Worm (Caenorhabditis elegans) whole organism, L2 larva: ENCODE measurements around the gene Y116A8C.23.

Source experiments
- C34F6.9 ChIP-seq: fragments of 150-350 bp; optimal IDR thresholded peaks from 2 replicates; lab custom pipeline; 2014; ENCODE audit warnings: missing biosample characterization, missing genetic modification characterization
- R02D3.7 ChIP-seq: fragments of 150-350 bp; optimal IDR thresholded peaks from 2 replicates; lab custom pipeline; 2014; ENCODE audit warnings: missing biosample characterization, missing genetic modification characterization
- Y55F3AM.14 ChIP-seq: fragments of 200-800 bp; sonication (Bioruptor generic); optimal IDR thresholded peaks from 2 replicates; lab custom pipeline; 2018; ENCODE audit warnings: mild to moderate bottlenecking, missing genetic modification characterization, missing compliant biosample characterization
- aly-2 ChIP-seq: fragments of 150-350 bp; optimal IDR thresholded peaks from 2 replicates; lab custom pipeline; 2014; ENCODE audit warnings: missing biosample characterization, missing genetic modification characterization
- ama-1 ChIP-seq: fragments of 150-350 bp; optimal IDR thresholded peaks from 2 replicates; lab custom pipeline; 2018; ENCODE audit warnings: inconsistent platforms
- ceh-16 ChIP-seq: fragments of 150-350 bp; optimal IDR thresholded peaks from 2 replicates; lab custom pipeline; 2014; ENCODE audit warnings: missing biosample characterization, missing genetic modification characterization
- ceh-82 ChIP-seq: fragments of 150-350 bp; optimal IDR thresholded peaks from 2 replicates; lab custom pipeline; 2014; ENCODE audit warnings: missing biosample characterization, missing genetic modification characterization
- crh-2 ChIP-seq: sonication (generic microtip); optimal IDR thresholded peaks from 2 replicates; lab custom pipeline; 2017; ENCODE audit warnings: missing biosample characterization, missing genetic modification characterization
- dmd-4 ChIP-seq: sonication (generic microtip); optimal IDR thresholded peaks from 2 replicates; lab custom pipeline; 2017; ENCODE audit warnings: missing biosample characterization, missing genetic modification characterization
- egl-27 ChIP-seq: sonication (generic microtip); optimal IDR thresholded peaks from 3 replicates; lab custom pipeline; 2017; ENCODE audit warnings: missing biosample characterization, missing genetic modification reagents, missing genetic modification characterization
- elt-1 ChIP-seq: fragments of 150-350 bp; optimal IDR thresholded peaks from 2 replicates; lab custom pipeline; 2014; ENCODE audit warnings: missing biosample characterization, missing genetic modification characterization
- fos-1 ChIP-seq: fragments of 150-350 bp; optimal IDR thresholded peaks from 2 replicates; lab custom pipeline; 2014; ENCODE audit warnings: missing biosample characterization, missing genetic modification characterization
- gmeb-1 ChIP-seq: fragments of 150-350 bp; optimal IDR thresholded peaks from 2 replicates; lab custom pipeline; 2014; ENCODE audit warnings: missing biosample characterization, missing genetic modification characterization
- lin-13 ChIP-seq: fragments of 150-350 bp; optimal IDR thresholded peaks from 2 replicates; lab custom pipeline; 2014; ENCODE audit warnings: missing biosample characterization, missing genetic modification reagents, missing genetic modification characterization
- lsy-2 ChIP-seq, 2 experiments: fragments of 150-350 bp in 1 of 2; sonication (generic microtip) in 1 of 2; optimal IDR thresholded peaks; 2 replicates each; lab custom pipeline; 2014 to 2017; ENCODE audit warnings: missing biosample characterization in 2 of 2, missing genetic modification characterization in 2 of 2
- mbf-1 ChIP-seq: sonication (generic microtip); optimal IDR thresholded peaks from 2 replicates; lab custom pipeline; 2017; ENCODE audit warnings: missing biosample characterization, missing genetic modification characterization
- mdl-1 ChIP-seq, 2 experiments: fragments of 150-350 bp in 1 of 2; sonication (generic microtip) in 1 of 2; optimal IDR thresholded peaks; 2 replicates each; lab custom pipeline; 2017; ENCODE audit warnings: missing biosample characterization in 2 of 2, missing genetic modification characterization in 2 of 2
- nhr-10 ChIP-seq: sonication (generic microtip); optimal IDR thresholded peaks from 2 replicates; lab custom pipeline; 2017; ENCODE audit warnings: missing biosample characterization, missing genetic modification characterization
- nhr-11 ChIP-seq: fragments of 150-350 bp; optimal IDR thresholded peaks from 2 replicates; lab custom pipeline; 2014; ENCODE audit warnings: missing biosample characterization, missing genetic modification characterization
- nhr-12 ChIP-seq: fragments of 150-350 bp; optimal IDR thresholded peaks from 2 replicates; lab custom pipeline; 2014; ENCODE audit warnings: missing biosample characterization, missing genetic modification characterization
- nhr-21 ChIP-seq: fragments of 150-350 bp; optimal IDR thresholded peaks from 2 replicates; lab custom pipeline; 2014; ENCODE audit warnings: missing biosample characterization, missing genetic modification characterization
- nhr-23 ChIP-seq: fragments of 150-350 bp; optimal IDR thresholded peaks from 2 replicates; lab custom pipeline; 2014; ENCODE audit warnings: missing biosample characterization, missing genetic modification reagents, missing genetic modification characterization
- nhr-25 ChIP-seq: fragments of 150-350 bp; sonication (generic microtip); optimal IDR thresholded peaks from 3 replicates; lab custom pipeline; 2014; ENCODE audit warnings: missing biosample characterization, missing genetic modification characterization
- nhr-77 ChIP-seq: fragments of 150-350 bp; optimal IDR thresholded peaks from 2 replicates; lab custom pipeline; 2014; ENCODE audit warnings: missing biosample characterization, missing genetic modification characterization
- peb-1 ChIP-seq: fragments of 150-350 bp; optimal IDR thresholded peaks from 2 replicates; lab custom pipeline; 2014; ENCODE audit warnings: missing biosample characterization, missing genetic modification characterization
- sma-3 ChIP-seq: sonication (generic microtip); optimal IDR thresholded peaks from 2 replicates; lab custom pipeline; 2016; ENCODE audit warnings: missing genetic modification reagents, missing genetic modification characterization, missing compliant biosample characterization
- sma-9 ChIP-seq, 2 experiments: fragments of 150-350 bp in 1 of 2; sonication (generic microtip) in 1 of 2; optimal IDR thresholded peaks; 2 replicates each; lab custom pipeline; 2014 to 2016; ENCODE audit warnings: missing genetic modification characterization in 2 of 2, mild to moderate bottlenecking in 1 of 2, missing biosample characterization in 1 of 2, missing compliant biosample characterization in 1 of 2, missing genetic modification reagents in 1 of 2, moderate library complexity in 1 of 2
- snpc-4 ChIP-seq: fragments of 150-350 bp; optimal IDR thresholded peaks from 2 replicates; lab custom pipeline; 2014; ENCODE audit warnings: missing biosample characterization, missing genetic modification characterization
- unc-55 ChIP-seq: fragments of 150-350 bp; sonication (generic microtip); optimal IDR thresholded peaks from 3 replicates; lab custom pipeline; 2014; ENCODE audit warnings: missing biosample characterization, missing genetic modification reagents, missing genetic modification characterization
- unc-62 ChIP-seq: fragments of 150-350 bp; optimal IDR thresholded peaks from 2 replicates; lab custom pipeline; 2014; ENCODE audit warnings: missing biosample characterization, missing genetic modification reagents, missing genetic modification characterization
- ztf-1 ChIP-seq: fragments of 200-800 bp; sonication (Bioruptor generic); conservative IDR thresholded peaks from 2 replicates; pipeline ENCODE4 v1.3.6; 2022; ENCODE audit warnings: missing genetic modification characterization, missing compliant biosample characterization
- ztf-4 ChIP-seq: fragments of 150-350 bp; optimal IDR thresholded peaks from 2 replicates; lab custom pipeline; 2014; ENCODE audit warnings: missing biosample characterization, missing genetic modification characterization

The Y116A8C.23 gene

DNA sequence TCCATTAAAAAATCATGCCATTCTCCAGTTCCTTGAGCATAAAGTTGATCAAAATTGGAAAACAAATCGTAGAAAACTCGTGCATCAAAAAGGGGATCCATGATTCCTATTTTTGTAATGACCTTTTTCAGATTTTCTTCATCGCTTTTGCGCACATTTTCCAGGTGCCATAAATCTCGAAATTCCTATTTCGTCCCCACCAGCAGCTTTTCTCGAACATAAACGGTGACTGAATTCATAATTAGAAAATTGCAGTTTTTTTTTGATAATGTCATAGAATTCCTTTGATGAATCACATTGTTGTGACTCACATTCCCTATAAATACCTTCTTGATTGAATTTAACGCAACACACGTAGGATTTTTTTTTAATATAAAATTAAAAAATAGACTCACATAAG, 22.9 kb upstream of the Y116A8C.23 start, which contains the start of gene nhr-229:
Gene nhr-229 (minus strand): TSS at position 101 of the 400 bp plus-strand sequence.
- TF ChIP-seq peb-1 (tag; lab: Kevin White, UChicago) (no peak), snpc-4 (tag; lab: Kevin White, UChicago) (no peak), gmeb-1 (tag; lab: Kevin White, UChicago) (no peak), nhr-12 (tag; lab: Kevin White, UChicago) (no peak), nhr-10 (tag; lab: Kevin White, UChicago) (no peak), egl-27 (tag; lab: Kevin White, UChicago) (no peak), fos-1 (no peak), Y55F3AM.14 (GFP tag; lab: Kevin White, UChicago) (no peak), sma-3 (no peak), nhr-11 (tag; lab: Kevin White, UChicago) (no peak), crh-2 (tag; lab: Kevin White, UChicago) (no peak), ama-1 (lab: Kevin White, UChicago) (no peak)

DNA sequence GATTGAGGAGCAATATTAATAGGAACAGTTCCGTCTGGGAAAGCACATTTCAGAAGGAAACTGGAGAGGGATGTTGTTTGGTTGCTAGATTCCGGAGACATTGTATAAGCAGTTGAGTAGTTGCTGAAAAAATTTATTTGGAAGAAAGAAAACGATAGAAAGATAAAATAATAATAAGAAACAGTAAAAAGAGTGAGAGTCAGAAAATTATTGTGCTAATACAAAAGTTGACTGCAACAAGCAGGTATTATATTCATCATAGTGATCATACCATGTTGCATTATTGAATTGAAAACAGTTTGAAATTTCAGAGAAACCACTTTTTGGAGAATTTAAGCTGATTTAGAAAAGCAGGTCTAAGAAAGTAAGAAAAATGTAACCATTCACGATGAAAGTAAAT, 13.8 kb upstream of the Y116A8C.23 start, which contains the start of gene Y116A8C.19:
Gene Y116A8C.19 (minus strand): TSS at position 101 of the 400 bp plus-strand sequence.
- TF ChIP-seq sma-9 (GFP tag; optimal IDR thresholded peaks at IDR 0.05; lab: Kevin White, UChicago) (no peak), sma-9 (tag; optimal IDR thresholded peaks at IDR 0.05; lab: Kevin White, UChicago) (no peak), mbf-1 (tag; lab: Kevin White, UChicago) (no peak), snpc-4 (tag; lab: Kevin White, UChicago) (no peak), lin-13 (GFP tag; lab: Kevin White, UChicago) (no peak)

DNA sequence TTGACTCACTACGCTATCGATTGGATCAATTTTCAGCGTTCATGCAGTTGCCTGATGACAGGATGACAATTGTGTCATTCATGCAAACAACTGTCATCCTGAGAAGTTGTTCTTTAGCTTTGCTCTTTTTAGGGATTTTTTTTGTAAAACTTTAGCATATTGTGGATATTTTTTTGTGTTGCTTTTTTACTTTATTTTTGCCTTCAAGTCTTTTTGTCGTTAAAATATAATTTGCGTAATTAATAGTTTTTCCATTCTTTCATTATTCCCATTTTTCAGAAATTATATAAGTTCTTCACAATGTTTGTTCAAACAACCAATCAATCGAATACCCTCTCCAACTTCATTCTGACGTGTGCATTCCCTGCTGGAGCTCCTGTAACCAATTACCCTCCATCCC, 12.7 kb upstream of the Y116A8C.23 start, which contains the start of gene Y116A8C.20:
Gene Y116A8C.20 (plus strand): TSS at position 301 of the 400 bp plus-strand sequence.
- no peak for TF ChIP-seq dmd-4 (tag; lab: Kevin White, UChicago)
- TF ChIP-seq unc-62 = no peak
- no peak for TF ChIP-seq ama-1 (lab: Kevin White, UChicago)
- TF ChIP-seq elt-1 = no peak
- no peak for TF ChIP-seq fos-1
- TF ChIP-seq ceh-82 = no peak
- TF ChIP-seq nhr-23 (tag; lab: Kevin White, UChicago) = no peak
- no peak for TF ChIP-seq C34F6.9 (tag; lab: Kevin White, UChicago)
- no peak for TF ChIP-seq lsy-2 (tag; optimal IDR thresholded peaks at IDR 0.05; lab: Kevin White, UChicago)
- TF ChIP-seq ztf-4 (tag; lab: Kevin White, UChicago) = no peak
- TF ChIP-seq nhr-21 (tag; lab: Kevin White, UChicago) = no peak
- TF ChIP-seq mdl-1 (tag; optimal IDR thresholded peaks at IDR 0.05; lab: Kevin White, UChicago) = no peak
- TF ChIP-seq lin-13 (GFP tag; lab: Kevin White, UChicago) = no peak
- TF ChIP-seq R02D3.7 = no peak

DNA sequence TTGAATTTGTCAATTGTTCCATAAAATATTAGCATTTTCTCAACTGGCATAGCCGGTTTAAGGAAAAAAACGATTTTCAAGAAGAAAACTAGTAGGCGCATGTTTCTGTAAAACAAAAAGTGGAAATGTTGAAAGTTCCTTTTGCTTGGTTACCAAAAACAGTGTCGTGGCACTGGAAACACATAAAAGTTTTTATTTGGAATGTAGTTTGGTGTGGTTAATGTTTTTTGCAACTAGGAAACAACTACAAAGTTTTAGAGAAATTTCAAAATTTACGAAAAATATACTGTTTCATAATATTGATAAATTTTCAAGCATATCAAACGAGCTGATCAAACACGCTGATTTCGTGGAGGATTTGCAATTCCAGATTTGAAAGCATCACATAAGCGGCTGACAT, 7.7 kb upstream of the Y116A8C.23 start, which contains the start of gene clec-195:
Gene clec-195 (minus strand): TSS at position 101 of the 400 bp plus-strand sequence.
- no peak for TF ChIP-seq mdl-1 (tag; optimal IDR thresholded peaks at IDR 0.05; lab: Kevin White, UChicago)
- TF ChIP-seq lin-13 (GFP tag; lab: Kevin White, UChicago) = no peak
- TF ChIP-seq peb-1 (tag; lab: Kevin White, UChicago) = no peak
- no peak for TF ChIP-seq elt-1
- TF ChIP-seq nhr-11 (tag; lab: Kevin White, UChicago) = no peak
- TF ChIP-seq ztf-1 (GFP tag; lab: Robert Waterston, UW) = no peak
- TF ChIP-seq, all 48 proteins: peak for 0

DNA sequence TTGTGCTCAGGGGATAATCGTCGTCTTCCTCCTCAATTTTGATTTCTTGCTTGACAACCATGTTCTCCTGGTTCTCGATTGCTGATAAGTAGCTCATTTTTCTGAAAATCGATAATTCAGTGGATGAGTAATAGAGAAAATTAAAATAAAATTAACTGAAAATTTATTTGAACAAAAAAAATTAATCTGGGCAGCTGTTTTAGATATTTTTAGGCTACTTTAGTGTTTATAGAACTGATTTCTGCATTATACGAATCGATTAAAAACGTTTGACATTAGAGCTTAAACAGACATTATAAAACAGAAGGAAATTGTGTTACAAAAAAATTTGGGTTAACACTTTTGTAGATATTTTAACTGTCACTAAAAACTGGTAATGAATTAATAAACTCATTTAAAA, 5.1 kb upstream of the Y116A8C.23 start, which contains the start of gene athp-3:
Gene athp-3 (minus strand): TSS at position 101 of the 400 bp plus-strand sequence.
- no peak for TF ChIP-seq ztf-4 (tag; lab: Kevin White, UChicago)
- TF ChIP-seq dmd-4 (tag; lab: Kevin White, UChicago) = no peak
- no peak for TF ChIP-seq aly-2 (tag; lab: Kevin White, UChicago)
- no peak for TF ChIP-seq nhr-77 (tag; lab: Kevin White, UChicago)
- no peak for TF ChIP-seq C34F6.9 (tag; lab: Kevin White, UChicago)
- TF ChIP-seq sma-3 = no peak
- no peak for TF ChIP-seq nhr-11 (tag; lab: Kevin White, UChicago)
- no peak for TF ChIP-seq crh-2 (tag; lab: Kevin White, UChicago)
- no peak for TF ChIP-seq nhr-25 (tag; lab: Kevin White, UChicago)
- no peak for TF ChIP-seq ceh-16
- no peak for TF ChIP-seq unc-55
- no peak for TF ChIP-seq elt-1
- TF ChIP-seq lsy-2 (tag; optimal IDR thresholded peaks at IDR 0.05; lab: Kevin White, UChicago) = no peak
- TF ChIP-seq peb-1 (tag; lab: Kevin White, UChicago) = no peak
- TF ChIP-seq nhr-12 (tag; lab: Kevin White, UChicago) = no peak
